Worm (Caenorhabditis elegans) whole organism, L4 larva: ENCODE results near the gene Y73F4A.3.

Experiments used
- F26F4.8 ChIP-seq: fragments of 200-800 bp; sonication (Bioruptor generic); conservative IDR thresholded peaks from 2 replicates; pipeline ENCODE4 v1.3.6; 2022; ENCODE audit warnings: missing genetic modification characterization, missing compliant biosample characterization
- ZK337.2 ChIP-seq: fragments of 200-800 bp; sonication (Bioruptor generic); IDR thresholded peaks from 2 replicates; pipeline ENCODE4 v1.3.6; 2022; ENCODE audit warnings: missing genetic modification reagents, missing genetic modification characterization, missing compliant biosample characterization
- aly-2 ChIP-seq: sonication (generic microtip); optimal IDR thresholded peaks from 2 replicates; lab custom pipeline; 2018; ENCODE audit warnings: missing biosample characterization, missing genetic modification characterization
- ces-1 ChIP-seq: fragments of 150-350 bp; sonication (generic microtip); optimal IDR thresholded peaks from 4 replicates; lab custom pipeline; 2014; ENCODE audit warnings: missing biosample characterization, missing genetic modification reagents, missing genetic modification characterization
- dve-1 ChIP-seq: sonication (generic microtip); optimal IDR thresholded peaks from 2 replicates; lab custom pipeline; 2017; ENCODE audit warnings: antibody characterized with exemption, mild to moderate bottlenecking, missing genetic modification characterization, missing compliant biosample characterization; ENCODE audit not compliant: insufficient read depth
- egl-27 ChIP-seq: sonication (generic microtip); optimal IDR thresholded peaks from 3 replicates; lab custom pipeline; 2017; ENCODE audit warnings: missing biosample characterization, missing genetic modification reagents, missing genetic modification characterization
- mdt-29 ChIP-seq: fragments of 200-800 bp; sonication (Bioruptor generic); IDR thresholded peaks from 2 replicates; pipeline ENCODE4 v1.3.6; 2022; ENCODE audit warnings: missing genetic modification reagents, missing genetic modification characterization, missing compliant biosample characterization
- pqm-1 ChIP-seq: sonication (generic microtip); optimal IDR thresholded peaks from 2 replicates; lab custom pipeline; 2017; ENCODE audit warnings: missing biosample characterization, missing genetic modification characterization
- snpc-1.2 ChIP-seq: fragments of 200-800 bp; sonication (Bioruptor generic); IDR thresholded peaks from 2 replicates; pipeline ENCODE4 v1.3.6; 2022; ENCODE audit warnings: missing genetic modification reagents, missing genetic modification characterization, missing compliant biosample characterization
- snpc-4 ChIP-seq: fragments of 150-350 bp; optimal IDR thresholded peaks from 2 replicates; lab custom pipeline; 2014; ENCODE audit warnings: missing biosample characterization, missing genetic modification characterization
- ztf-11 ChIP-seq: fragments of 150-350 bp; optimal IDR thresholded peaks from 2 replicates; lab custom pipeline; 2014; ENCODE audit warnings: missing biosample characterization, missing genetic modification characterization

- TF ChIP-seq ZK337.2 (GFP tag; lab: Robert Waterston, UW) (no peak), mdt-29 (GFP tag; lab: Robert Waterston, UW) (no peak), ces-1 (GFP tag; lab: Kevin White, UChicago) (no peak), dve-1 (tag; lab: Kevin White, UChicago) (no peak), F26F4.8 (GFP tag; lab: Robert Waterston, UW) (no peak), ztf-11 (no peak), egl-27 (tag; lab: Kevin White, UChicago) (no peak), pqm-1 (tag; lab: Kevin White, UChicago) (no peak), snpc-4 (tag; lab: Kevin White, UChicago) (no peak), snpc-1.2 (GFP tag; lab: Robert Waterston, UW) (no peak), aly-2 (tag; lab: Kevin White, UChicago) (no peak)
Measured at ce11 chrIV:9005310-9005709, 35.0 kb downstream of the Y73F4A.3 start, which contains the start of gene unc-129.
